Fruit fly (Drosophila melanogaster): ENCODE measurements around the gene CG15169.

Gene CG15169

dm6 chr2L:19009130-19009529, 18.3 kb downstream of the CG15169 start, which contains the start of gene RpL30 (continued):
- TF ChIP-seq ind (GFP tag; optimal IDR thresholded peaks at IDR 0.05) = peak; percentile 62
- no peak for TF ChIP-seq lov (optimal IDR thresholded peaks at IDR 0.05)
- peak; percentile 95 for TF ChIP-seq lov (GFP tag; IDR thresholded peaks at IDR 0.05)
- TF ChIP-seq CG17829 (tag; optimal IDR thresholded peaks at IDR 0.05) = peak; percentile 90
- TF ChIP-seq ara (GFP tag; IDR thresholded peaks at IDR 0.05) = peak; percentile 86
- peak; percentile 83 for TF ChIP-seq pfk (GFP tag; optimal IDR thresholded peaks at IDR 0.05)
- peak; percentile 96 for TF ChIP-seq CG18599 (GFP tag; optimal IDR thresholded peaks at IDR 0.05)
- TF ChIP-seq Taf1 (GFP tag; IDR thresholded peaks at IDR 0.05) = peak; percentile 37; the same call in 1 of the 2 replicates
- peak; percentile 94 for TF ChIP-seq CG15601 (tag; optimal IDR thresholded peaks at IDR 0.05)
- peak; percentile 68 for TF ChIP-seq unc-4 (GFP tag; IDR thresholded peaks at IDR 0.05; ENCODE audit: partially characterized antibody)
- no peak for TF ChIP-seq nerfin-2 (GFP tag; IDR thresholded peaks at IDR 0.05; ENCODE audit: partially characterized antibody)
- TF ChIP-seq sd (tag; optimal IDR thresholded peaks at IDR 0.05) = peak; percentile 88
- peak; percentile 89 for TF ChIP-seq pho (GFP tag; optimal IDR thresholded peaks at IDR 0.05)
- peak; percentile 95 for TF ChIP-seq BtbVII (GFP tag; optimal IDR thresholded peaks at IDR 0.05)
- TF ChIP-seq CG7357 (GFP tag; IDR thresholded peaks at IDR 0.05) = peak; percentile 55; the same call in 2 of the 3 replicates
- TF ChIP-seq psq (GFP tag; optimal IDR thresholded peaks at IDR 0.05) = peak; percentile 79
- TF ChIP-seq CG15479 (GFP tag; optimal IDR thresholded peaks at IDR 0.05) = peak; percentile 23
- TF ChIP-seq cg (GFP tag; optimal IDR thresholded peaks at IDR 0.05) = no peak
- TF ChIP-seq Bdp1 (GFP tag; optimal IDR thresholded peaks at IDR 0.05) = peak; percentile 75
- peak; percentile 80 for TF ChIP-seq Spps (tag; optimal IDR thresholded peaks at IDR 0.05)
- TF ChIP-seq Bteb2 (GFP tag; optimal IDR thresholded peaks at IDR 0.05) = peak; percentile 88
- peak; percentile 67 for TF ChIP-seq CG9437 (GFP tag; optimal IDR thresholded peaks at IDR 0.05)
- peak; percentile 100 for TF ChIP-seq pzg (GFP tag; optimal IDR thresholded peaks at IDR 0.05)
- TF ChIP-seq gce (GFP tag; IDR thresholded peaks at IDR 0.05) = peak; percentile 94
- no peak for TF ChIP-seq yki (optimal IDR thresholded peaks at IDR 0.05)
- peak; percentile 76 for TF ChIP-seq dmrt99B (tag; optimal IDR thresholded peaks at IDR 0.05)
- peak; percentile 92 for TF ChIP-seq so (GFP tag; IDR thresholded peaks at IDR 0.05)
- TF ChIP-seq Stat92E (GFP tag; optimal IDR thresholded peaks at IDR 0.05) = peak in 1 of 3 experiments; percentile 90
- peak; percentile 92 for TF ChIP-seq scrt (GFP tag; optimal IDR thresholded peaks at IDR 0.05)
- peak; percentile 88 for TF ChIP-seq ems (GFP tag; optimal IDR thresholded peaks at IDR 0.05)
- TF ChIP-seq CG10979 (tag; optimal IDR thresholded peaks at IDR 0.05) = peak; percentile 80
- TF ChIP-seq p53 (GFP tag; optimal IDR thresholded peaks at IDR 0.05) = peak; percentile 93
- peak; percentile 100 for TF ChIP-seq Ets97D (GFP tag; optimal IDR thresholded peaks at IDR 0.05)
- TF ChIP-seq Rx (GFP tag; IDR thresholded peaks at IDR 0.05) = peak; percentile 84
- TF ChIP-seq CG6689 (GFP tag; IDR thresholded peaks at IDR 0.05) = peak; percentile 71
- TF ChIP-seq CG11247 (GFP tag; IDR thresholded peaks at IDR 0.05) = peak; percentile 81
- peak; percentile 84 for TF ChIP-seq ewg (GFP tag; optimal IDR thresholded peaks at IDR 0.05)
- peak; percentile 90 for TF ChIP-seq CG2116 (GFP tag; optimal IDR thresholded peaks at IDR 0.05)
- TF ChIP-seq vfl (GFP tag; optimal IDR thresholded peaks at IDR 0.05) = peak; percentile 85
- peak; percentile 96 for TF ChIP-seq CG6813 (GFP tag; optimal IDR thresholded peaks at IDR 0.05)
- TF ChIP-seq chm (GFP tag; IDR thresholded peaks at IDR 0.05) = peak; percentile 96
- TF ChIP-seq CG12942 (GFP tag; optimal IDR thresholded peaks at IDR 0.05) = peak; percentile 84
- peak; percentile 58 for TF ChIP-seq hbn (GFP tag; IDR thresholded peaks at IDR 0.05; ENCODE audit: partially characterized antibody)
- TF ChIP-seq Fer3 (tag; optimal IDR thresholded peaks at IDR 0.05) = peak; percentile 92
- peak; percentile 35 for TF ChIP-seq ab (GFP tag; optimal IDR thresholded peaks at IDR 0.05)
- TF ChIP-seq ATbp (GFP tag; optimal IDR thresholded peaks at IDR 0.05) = peak; percentile 91
- TF ChIP-seq dysf (GFP tag; IDR thresholded peaks at IDR 0.05) = peak; percentile 84
- peak; percentile 73 for TF ChIP-seq fd3F (GFP tag; optimal IDR thresholded peaks at IDR 0.05)
- TF ChIP-seq CG14710 (tag; optimal IDR thresholded peaks at IDR 0.05) = peak; percentile 92
- peak; percentile 99 for TF ChIP-seq Lhr (GFP tag; optimal IDR thresholded peaks at IDR 0.05)
- no peak for TF ChIP-seq Dfd (GFP tag; optimal IDR thresholded peaks at IDR 0.05)

Measured in whole organism, embryonic.